Fruit fly (Drosophila melanogaster): ENCODE data around the gene CG34453.

DNA sequence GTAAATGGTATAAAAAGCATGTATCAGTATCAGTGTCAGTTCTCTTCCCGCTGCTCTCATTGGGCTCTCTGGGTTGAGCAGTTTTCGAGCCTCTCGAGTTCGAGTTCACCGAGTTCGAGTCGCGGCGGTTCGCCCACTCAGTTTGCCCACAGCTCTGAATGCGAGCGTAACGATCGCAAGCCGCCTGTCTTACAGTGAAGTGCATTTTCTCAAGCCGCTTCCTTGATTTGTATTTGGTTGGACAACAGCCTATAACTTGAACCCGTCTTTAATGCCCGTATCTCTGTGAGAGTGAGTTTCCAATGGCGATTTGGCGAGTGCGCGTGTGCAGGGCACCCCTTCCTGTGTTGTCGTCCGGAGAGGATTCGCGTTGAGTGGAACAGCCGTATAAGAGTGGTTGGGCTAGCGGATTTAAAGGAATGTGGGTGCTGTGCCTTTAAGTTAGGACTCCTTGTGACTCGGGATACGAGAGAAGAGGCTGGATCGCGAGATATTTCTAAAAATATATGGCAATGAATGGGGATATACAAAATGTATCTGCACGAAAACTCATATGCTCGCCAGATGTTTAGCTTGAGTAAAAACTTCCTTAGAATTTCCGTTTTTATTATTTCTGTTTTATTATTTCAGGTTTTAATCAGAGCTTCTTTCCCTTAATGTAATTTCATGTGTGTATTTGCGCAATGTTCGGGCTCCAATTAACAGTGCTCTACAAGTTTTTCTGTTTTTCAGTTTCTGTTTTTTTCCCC is 38.5 kb upstream of the CG34453 start:
- peak; percentile 50; the same call in 1 of the 2 replicates for TF ChIP-seq Ets98B (GFP tag; IDR thresholded peaks at IDR 0.05)
- TF ChIP-seq Snoo (tag; optimal IDR thresholded peaks at IDR 0.05) = no peak
- TF ChIP-seq CG13204 (GFP tag; optimal IDR thresholded peaks at IDR 0.05) = peak; percentile 22
- peak; percentile 89 for TF ChIP-seq EcR (GFP tag; optimal IDR thresholded peaks at IDR 0.05)
- no peak for TF ChIP-seq CG32121 (GFP tag; IDR thresholded peaks at IDR 0.05)
- peak; percentile 47; the same call in 1 of the 2 replicates for TF ChIP-seq CG12605 (GFP tag; IDR thresholded peaks at IDR 0.05)
- no peak for TF ChIP-seq CG14655 (GFP tag; optimal IDR thresholded peaks at IDR 0.05)
- no peak for TF ChIP-seq gl (tag; optimal IDR thresholded peaks at IDR 0.05)
- no peak for TF ChIP-seq rn (GFP tag; IDR thresholded peaks at IDR 0.05)
- TF ChIP-seq CG34367 (tag; optimal IDR thresholded peaks at IDR 0.05) = no peak

Data from whole organism, pupa.